Worm (Caenorhabditis elegans) whole organism, young adult: ENCODE measurements around the gene ugt-48.

ENCODE experiments used
- B0019.2 ChIP-seq: fragments of 200-800 bp; sonication (Bioruptor generic); conservative IDR thresholded peaks from 2 replicates; pipeline ENCODE4 v1.3.6; 2022; ENCODE audit warnings: missing genetic modification reagents, missing genetic modification characterization, missing compliant biosample characterization
- B0336.3 ChIP-seq: fragments of 200-800 bp; sonication (Bioruptor generic); IDR thresholded peaks from 2 replicates; pipeline ENCODE4 v1.3.6; 2022; ENCODE audit warnings: missing genetic modification characterization, missing compliant biosample characterization
- D2030.7 ChIP-seq: fragments of 200-800 bp; sonication (Bioruptor generic); IDR thresholded peaks from 2 replicates; pipeline ENCODE4 v1.3.6; 2022; ENCODE audit warnings: missing genetic modification reagents, missing genetic modification characterization, missing compliant biosample characterization
- F37B4.10 ChIP-seq: fragments of 200-800 bp; sonication (Bioruptor generic); IDR thresholded peaks from 2 replicates; pipeline ENCODE4 v1.3.6; 2022; ENCODE audit warnings: missing genetic modification characterization, missing compliant biosample characterization
- F39B2.1 ChIP-seq: fragments of 200-800 bp; sonication (Bioruptor generic); IDR thresholded peaks from 2 replicates; pipeline ENCODE4 v1.3.6; 2022; ENCODE audit warnings: missing genetic modification reagents, missing genetic modification characterization, missing compliant biosample characterization
- F52B5.7 ChIP-seq: sonication (generic microtip); optimal IDR thresholded peaks from 2 replicates; lab custom pipeline; 2016; ENCODE audit warnings: mild to moderate bottlenecking, missing genetic modification characterization, missing compliant biosample characterization
- F55B11.4 ChIP-seq: sonication (generic microtip); optimal IDR thresholded peaks from 2 replicates; lab custom pipeline; 2016; ENCODE audit warnings: missing compliant biosample characterization, missing genetic modification characterization, borderline replicate concordance; ENCODE audit not compliant: insufficient read depth
- F57C9.4 ChIP-seq: sonication (generic microtip); optimal IDR thresholded peaks from 2 replicates; lab custom pipeline; 2017; ENCODE audit warnings: mild to moderate bottlenecking, missing genetic modification characterization, missing compliant biosample characterization
- T07F8.4 ChIP-seq: sonication (generic microtip); optimal IDR thresholded peaks from 2 replicates; lab custom pipeline; 2016; ENCODE audit warnings: mild to moderate bottlenecking, missing genetic modification characterization, moderate library complexity, missing compliant biosample characterization
- T26A5.8 ChIP-seq: sonication (generic microtip); optimal IDR thresholded peaks from 2 replicates; lab custom pipeline; 2016; ENCODE audit warnings: missing genetic modification characterization, missing compliant biosample characterization
- Y53F4B.3 ChIP-seq: fragments of 200-800 bp; sonication (Bioruptor generic); IDR thresholded peaks from 2 replicates; pipeline ENCODE4 v1.3.6; 2022; ENCODE audit warnings: missing genetic modification reagents, missing genetic modification characterization, missing compliant biosample characterization
- Y67H2A.10 ChIP-seq: fragments of 200-800 bp; sonication (Bioruptor generic); conservative IDR thresholded peaks from 2 replicates; pipeline ENCODE4 v1.3.6; 2022; ENCODE audit warnings: missing genetic modification reagents, missing genetic modification characterization, missing compliant biosample characterization
- ZK185.1 ChIP-seq: sonication (generic microtip); optimal IDR thresholded peaks from 2 replicates; lab custom pipeline; 2016; ENCODE audit warnings: mild to moderate bottlenecking, missing genetic modification characterization, missing compliant biosample characterization; ENCODE audit not compliant: poor library complexity, severe bottlenecking
- aptf-3 ChIP-seq: fragments of 200-800 bp; sonication (Bioruptor generic); IDR thresholded peaks from 2 replicates; pipeline ENCODE4 v1.3.6; 2022; ENCODE audit warnings: missing genetic modification characterization, missing compliant biosample characterization
- atf-7 ChIP-seq: sonication (generic microtip); optimal IDR thresholded peaks from 2 replicates; lab custom pipeline; 2017; ENCODE audit warnings: mild to moderate bottlenecking, missing genetic modification characterization, missing compliant biosample characterization
- attf-5 ChIP-seq: fragments of 200-800 bp; sonication (Bioruptor generic); optimal IDR thresholded peaks from 2 replicates; lab custom pipeline; 2018; ENCODE audit warnings: mild to moderate bottlenecking, missing genetic modification characterization, missing compliant biosample characterization
- ceh-27 ChIP-seq: fragments of 200-800 bp; sonication (Bioruptor generic); optimal IDR thresholded peaks from 2 replicates; lab custom pipeline; 2018; ENCODE audit warnings: mild to moderate bottlenecking, missing genetic modification characterization, moderate library complexity, missing compliant biosample characterization
- ceh-40 ChIP-seq: fragments of 200-800 bp; sonication (Bioruptor generic); IDR thresholded peaks from 2 replicates; pipeline ENCODE4 v1.3.6; 2022; ENCODE audit warnings: missing genetic modification characterization, missing compliant biosample characterization
- ceh-91 ChIP-seq: fragments of 200-800 bp; sonication (Bioruptor generic); IDR thresholded peaks from 2 replicates; pipeline ENCODE4 v1.3.6; 2022; ENCODE audit warnings: missing genetic modification reagents, missing genetic modification characterization, missing compliant biosample characterization
- die-1 ChIP-seq: sonication (generic microtip); optimal IDR thresholded peaks from 2 replicates; lab custom pipeline; 2016; ENCODE audit warnings: missing genotype, mild to moderate bottlenecking, missing genetic modification characterization, missing compliant biosample characterization
- dpff-1 ChIP-seq: sonication (generic microtip); optimal IDR thresholded peaks from 2 replicates; lab custom pipeline; 2017; ENCODE audit warnings: mild to moderate bottlenecking, missing genetic modification characterization, missing compliant biosample characterization
- efl-1 ChIP-seq: fragments of 150-350 bp; optimal IDR thresholded peaks from 2 replicates; lab custom pipeline; 2014; ENCODE audit warnings: missing biosample characterization, missing genetic modification reagents, missing genetic modification characterization
- egl-44 ChIP-seq: fragments of 200-800 bp; sonication (Bioruptor generic); IDR thresholded peaks from 2 replicates; pipeline ENCODE4 v1.3.6; 2022; ENCODE audit warnings: missing genetic modification reagents, missing genetic modification characterization, missing compliant biosample characterization
- fkh-3 ChIP-seq: sonication (generic microtip); optimal IDR thresholded peaks from 2 replicates; lab custom pipeline; 2016; ENCODE audit warnings: mild to moderate bottlenecking, missing genetic modification characterization, missing compliant biosample characterization
- him-1 ChIP-seq: sonication (generic microtip); optimal IDR thresholded peaks from 2 replicates; lab custom pipeline; 2016; ENCODE audit warnings: missing genotype, missing genetic modification reagents, missing genetic modification characterization, missing compliant biosample characterization
- hmg-1.2 ChIP-seq: fragments of 200-800 bp; sonication (Bioruptor generic); IDR thresholded peaks from 2 replicates; pipeline ENCODE4 v1.3.6; 2022; ENCODE audit warnings: missing genetic modification reagents, missing genetic modification characterization, missing compliant biosample characterization
- let-526 ChIP-seq: fragments of 200-800 bp; sonication (Bioruptor generic); IDR thresholded peaks from 2 replicates; pipeline ENCODE4 v1.3.6; 2022; ENCODE audit warnings: missing genetic modification reagents, missing genetic modification characterization, missing compliant biosample characterization
- lir-1 ChIP-seq: fragments of 200-800 bp; sonication (Bioruptor generic); conservative IDR thresholded peaks from 2 replicates; pipeline ENCODE4 v1.3.6; 2022; ENCODE audit warnings: missing genetic modification reagents, missing genetic modification characterization, missing compliant biosample characterization
- lsl-1 ChIP-seq: fragments of 200-800 bp; sonication (Bioruptor generic); optimal IDR thresholded peaks from 2 replicates; lab custom pipeline; 2018; ENCODE audit warnings: mild to moderate bottlenecking, missing genetic modification characterization, moderate library complexity, missing compliant biosample characterization
- madf-3 ChIP-seq: fragments of 200-800 bp; sonication (Bioruptor generic); IDR thresholded peaks from 2 replicates; pipeline ENCODE4 v1.3.6; 2022; ENCODE audit warnings: missing genetic modification reagents, missing genetic modification characterization, missing compliant biosample characterization
- madf-6 ChIP-seq: fragments of 200-800 bp; sonication (Bioruptor generic); IDR thresholded peaks from 2 replicates; pipeline ENCODE4 v1.3.6; 2022; ENCODE audit warnings: missing genetic modification reagents, missing genetic modification characterization, missing compliant biosample characterization
- mcd-1 ChIP-seq: fragments of 200-800 bp; sonication (Bioruptor generic); IDR thresholded peaks from 2 replicates; pipeline ENCODE4 v1.3.6; 2022; ENCODE audit warnings: missing genetic modification reagents, missing genetic modification characterization, missing compliant biosample characterization
- mel-28 ChIP-seq: sonication (generic microtip); optimal IDR thresholded peaks from 2 replicates; lab custom pipeline; 2016; ENCODE audit warnings: borderline replicate concordance, mild to moderate bottlenecking, missing genetic modification characterization, missing compliant biosample characterization
- mes-4 ChIP-seq: sonication (generic microtip); optimal IDR thresholded peaks from 2 replicates; lab custom pipeline; 2016; ENCODE audit warnings: missing genotype, missing genetic modification characterization, missing compliant biosample characterization
- nfya-2 ChIP-seq: fragments of 200-800 bp; sonication (Bioruptor generic); IDR thresholded peaks from 2 replicates; pipeline ENCODE4 v1.3.6; 2022; ENCODE audit warnings: missing genetic modification reagents, missing genetic modification characterization, missing compliant biosample characterization
- nfyb-1 ChIP-seq: fragments of 200-800 bp; sonication (Bioruptor generic); IDR thresholded peaks from 2 replicates; pipeline ENCODE4 v1.3.6; 2022; ENCODE audit warnings: missing genetic modification reagents, missing genetic modification characterization, missing compliant biosample characterization
- nhr-27 ChIP-seq: fragments of 200-800 bp; sonication (Bioruptor generic); optimal IDR thresholded peaks from 2 replicates; lab custom pipeline; 2018; ENCODE audit warnings: mild to moderate bottlenecking, missing genetic modification characterization, moderate library complexity, missing compliant biosample characterization
- rcor-1 ChIP-seq: fragments of 200-800 bp; sonication (Bioruptor generic); IDR thresholded peaks from 2 replicates; pipeline ENCODE4 v1.3.6; 2022; ENCODE audit warnings: missing genetic modification reagents, missing genetic modification characterization, missing compliant biosample characterization
- repo-1 ChIP-seq: sonication (generic microtip); optimal IDR thresholded peaks from 2 replicates; lab custom pipeline; 2017; ENCODE audit warnings: mild to moderate bottlenecking, missing genetic modification characterization, missing compliant biosample characterization
- sdz-38 ChIP-seq: sonication (generic microtip); optimal IDR thresholded peaks from 2 replicates; lab custom pipeline; 2016; ENCODE audit warnings: missing genotype, missing genetic modification characterization, missing compliant biosample characterization
- snpc-3.4 ChIP-seq: sonication (generic microtip); optimal IDR thresholded peaks from 2 replicates; lab custom pipeline; 2017; ENCODE audit warnings: missing genetic modification characterization, mild to moderate bottlenecking, missing compliant biosample characterization, antibody characterized with exemption, moderate library complexity, missing genotype, missing genetic modification reagents
- sptf-2 ChIP-seq: fragments of 200-800 bp; sonication (Bioruptor generic); optimal IDR thresholded peaks from 2 replicates; lab custom pipeline; 2018; ENCODE audit warnings: mild to moderate bottlenecking, missing genetic modification characterization, missing compliant biosample characterization
- tbx-9 ChIP-seq: sonication (generic microtip); optimal IDR thresholded peaks from 2 replicates; lab custom pipeline; 2016; ENCODE audit warnings: borderline replicate concordance, missing genetic modification characterization, inconsistent platforms, missing compliant biosample characterization
- tlf-1 ChIP-seq: fragments of 200-800 bp; sonication (Bioruptor generic); optimal IDR thresholded peaks from 2 replicates; lab custom pipeline; 2018; ENCODE audit warnings: mild to moderate bottlenecking, missing genetic modification characterization, missing compliant biosample characterization
- zim-3 ChIP-seq: sonication (generic microtip); optimal IDR thresholded peaks from 2 replicates; lab custom pipeline; 2017; ENCODE audit warnings: mild to moderate bottlenecking, missing genetic modification characterization, moderate library complexity, missing compliant biosample characterization
- ztf-18 ChIP-seq: sonication (generic microtip); optimal IDR thresholded peaks from 2 replicates; lab custom pipeline; 2016; ENCODE audit warnings: missing genotype, mild to moderate bottlenecking, missing genetic modification characterization, missing compliant biosample characterization
- ztf-22 ChIP-seq: fragments of 200-800 bp; sonication (Bioruptor generic); optimal IDR thresholded peaks from 2 replicates; lab custom pipeline; 2018; ENCODE audit warnings: mild to moderate bottlenecking, missing genetic modification characterization, moderate library complexity, missing compliant biosample characterization
- ztf-26 ChIP-seq: sonication (generic microtip); optimal IDR thresholded peaks from 2 replicates; lab custom pipeline; 2017; ENCODE audit warnings: missing genetic modification characterization, missing compliant biosample characterization
- ztf-3 ChIP-seq: fragments of 200-800 bp; sonication (Bioruptor generic); optimal IDR thresholded peaks from 2 replicates; lab custom pipeline; 2018; ENCODE audit warnings: mild to moderate bottlenecking, missing genetic modification characterization, missing compliant biosample characterization
- ztf-6 ChIP-seq: fragments of 200-800 bp; sonication (Bioruptor generic); IDR thresholded peaks from 2 replicates; pipeline ENCODE4 v1.3.6; 2022; ENCODE audit warnings: missing genetic modification reagents, missing genetic modification characterization, missing compliant biosample characterization

The ugt-48 gene

DNA sequence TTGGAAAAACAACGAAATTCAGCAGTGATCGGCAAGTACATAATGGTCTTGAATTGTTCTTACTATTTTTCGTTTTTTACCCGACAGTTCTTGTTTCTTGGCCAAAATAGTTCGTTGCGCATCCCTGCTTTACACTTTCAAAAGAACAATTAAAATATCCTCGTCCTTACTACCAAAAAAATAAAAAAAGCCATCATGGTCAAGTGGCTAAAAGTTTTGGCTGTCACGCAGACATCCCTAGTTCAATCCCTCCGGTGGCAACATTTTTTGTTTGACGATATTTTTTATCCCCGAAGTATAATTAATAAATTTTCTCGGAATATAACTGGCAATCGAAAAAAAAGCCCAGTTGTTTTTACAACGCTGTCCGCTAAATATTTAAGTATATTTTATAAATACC, 44.0 kb upstream of the ugt-48 start (continued):
- TF ChIP-seq D2030.7 (GFP tag; lab: Robert Waterston, UW) (peak; percentile 79), T26A5.8 (tag; lab: Kevin White, UChicago) (peak; percentile 42), ceh-91 (GFP tag; lab: Robert Waterston, UW) (peak; percentile 29; the same call in 1 of the 2 replicates), atf-7 (tag; lab: Kevin White, UChicago) (peak; percentile 72), ZK185.1 (tag; lab: Kevin White, UChicago) (no peak), Y53F4B.3 (GFP tag; lab: Robert Waterston, UW) (peak; percentile 68; the same call in 1 of the 2 replicates), ztf-22 (GFP tag; lab: Kevin White, UChicago) (no peak), ztf-18 (peak; percentile 59), dpff-1 (tag; lab: Kevin White, UChicago) (peak; percentile 28), B0336.3 (GFP tag; lab: Robert Waterston, UW) (peak; percentile 95), tbx-9 (tag; lab: Kevin White, UChicago) (no peak), ztf-3 (GFP tag; lab: Kevin White, UChicago) (no peak), lir-1 (GFP tag; lab: Robert Waterston, UW) (no peak), ceh-40 (0 out of 2 replicates have a peak, but pooled peaks have one; percentile 75), T07F8.4 (tag; lab: Kevin White, UChicago) (no peak), ztf-6 (GFP tag; lab: Robert Waterston, UW) (no peak), snpc-3.4 (tag; lab: Kevin White, UChicago) (peak; percentile 77), rcor-1 (peak; percentile 51), repo-1 (tag; lab: Kevin White, UChicago) (peak; percentile 29), sptf-2 (GFP tag; lab: Kevin White, UChicago) (no peak), mcd-1 (GFP tag; lab: Robert Waterston, UW) (no peak), B0019.2 (peak; percentile 59; the same call in 1 of the 2 replicates), F39B2.1 (GFP tag; lab: Robert Waterston, UW) (peak; percentile 80), F52B5.7 (tag; lab: Kevin White, UChicago) (peak; percentile 71), efl-1 (GFP tag; lab: Kevin White, UChicago) (no peak), ceh-27 (GFP tag; lab: Kevin White, UChicago) (no peak), attf-5 (GFP tag; lab: Kevin White, UChicago) (peak; percentile 46), sdz-38 (no peak), mel-28 (no peak), zim-3 (tag; lab: Kevin White, UChicago) (no peak), nfyb-1 (GFP tag; lab: Robert Waterston, UW) (peak; percentile 48; the same call in 1 of the 2 replicates), F55B11.4 (tag; lab: Kevin White, UChicago) (no peak), mes-4 (tag; lab: Kevin White, UChicago) (peak; percentile 41), let-526 (no peak), madf-6 (GFP tag; lab: Robert Waterston, UW) (peak; percentile 77), tlf-1 (no peak), lsl-1 (GFP tag; lab: Kevin White, UChicago) (peak; percentile 53), madf-3 (GFP tag; lab: Robert Waterston, UW) (peak; percentile 83), die-1 (tag; lab: Kevin White, UChicago) (peak; percentile 70), aptf-3 (no peak), F37B4.10 (GFP tag; lab: Robert Waterston, UW) (no peak), egl-44 (no peak), nhr-27 (tag; lab: Kevin White, UChicago) (no peak), fkh-3 (tag; lab: Kevin White, UChicago) (peak; percentile 69), hmg-1.2 (GFP tag; lab: Robert Waterston, UW) (peak; percentile 21; the same call in 1 of the 2 replicates), him-1 (peak; percentile 52), Y67H2A.10 (GFP tag; lab: Robert Waterston, UW) (0 out of 2 replicates have a peak, but pooled peaks have one; percentile 9), nfya-2 (GFP tag; lab: Robert Waterston, UW) (no peak), ztf-26 (tag; lab: Kevin White, UChicago) (no peak), F57C9.4 (no peak)
